Worm (Caenorhabditis elegans): Measurements from ENCODE around the gene K01D12.15.

DNA sequence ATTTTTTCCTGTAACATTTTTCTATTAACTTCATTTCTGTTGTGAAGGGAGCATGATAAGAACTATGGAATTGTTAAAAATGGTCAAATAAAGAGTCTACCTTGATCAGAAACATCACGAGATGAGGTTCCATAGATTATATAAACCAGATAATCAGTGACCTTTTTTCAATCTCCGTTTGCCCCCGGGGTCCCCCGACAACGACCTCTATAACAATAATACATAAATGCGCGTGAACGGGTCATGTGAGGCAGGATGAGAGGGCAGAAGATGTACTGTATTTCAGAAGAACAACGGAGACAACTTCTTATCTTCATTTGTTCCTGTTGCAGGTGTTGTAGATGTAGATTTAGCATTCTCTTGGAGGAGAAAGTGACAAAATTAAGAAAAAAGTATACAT lies 34.4 kb upstream of the K01D12.15 start:
- TF ChIP-seq alr-1 (tag; optimal IDR thresholded peaks at IDR 0.05) (no peak), lsy-2 (tag; optimal IDR thresholded peaks at IDR 0.05) (no peak)
